Worm (Caenorhabditis elegans) whole organism, L3 larva: Measurements from ENCODE around the gene C16C10.4.

Experiments
- R02D3.7 ChIP-seq: fragments of 150-350 bp; optimal IDR thresholded peaks from 2 replicates; lab custom pipeline; 2014; ENCODE audit warnings: missing biosample characterization, missing genetic modification characterization
- ZK546.5 ChIP-seq: sonication (generic microtip); optimal IDR thresholded peaks from 2 replicates; lab custom pipeline; 2017; ENCODE audit warnings: missing biosample characterization, missing genetic modification characterization
- ceh-16 ChIP-seq: sonication (generic microtip); optimal IDR thresholded peaks from 2 replicates; lab custom pipeline; 2017; ENCODE audit warnings: missing biosample characterization, missing genetic modification characterization
- ceh-28 ChIP-seq: fragments of 150-350 bp; optimal IDR thresholded peaks from 2 replicates; lab custom pipeline; 2014; ENCODE audit warnings: missing biosample characterization, missing genetic modification reagents, missing genetic modification characterization
- ceh-82 ChIP-seq: fragments of 150-350 bp; optimal IDR thresholded peaks from 2 replicates; lab custom pipeline; 2014; ENCODE audit warnings: missing biosample characterization, missing genetic modification characterization
- ceh-9 ChIP-seq: sonication (generic microtip); optimal IDR thresholded peaks from 2 replicates; lab custom pipeline; 2018; ENCODE audit warnings: missing biosample characterization, missing genetic modification characterization
- daf-12 ChIP-seq: fragments of 150-350 bp; optimal IDR thresholded peaks from 2 replicates; lab custom pipeline; 2014; ENCODE audit warnings: missing biosample characterization, missing genetic modification reagents, missing genetic modification characterization
- egl-5 ChIP-seq: fragments of 150-350 bp; optimal IDR thresholded peaks from 2 replicates; lab custom pipeline; 2017; ENCODE audit warnings: missing biosample characterization, missing genetic modification reagents, missing genetic modification characterization, inconsistent platforms
- elt-2 ChIP-seq: sonication (generic microtip); optimal IDR thresholded peaks from 2 replicates; lab custom pipeline; 2016; ENCODE audit warnings: missing genetic modification reagents, mild to moderate bottlenecking, missing genetic modification characterization, missing compliant biosample characterization
- elt-3 ChIP-seq, 3 experiments: fragments of 150-350 bp in 1 of 3; sonication (generic microtip) in 2 of 3; optimal IDR thresholded peaks; 2 replicates in 2 of 3; 4 replicates in 1 of 3; lab custom pipeline; 2014 to 2017; ENCODE audit warnings: missing biosample characterization in 3 of 3, missing genetic modification characterization in 3 of 3
- eor-1 ChIP-seq, 2 experiments: fragments of 150-350 bp; optimal IDR thresholded peaks; 2 replicates each; lab custom pipeline; 2014 to 2018; ENCODE audit warnings: missing biosample characterization in 2 of 2, missing genetic modification characterization in 2 of 2
- fkh-10 ChIP-seq: sonication (generic microtip); optimal IDR thresholded peaks from 2 replicates; lab custom pipeline; 2017; ENCODE audit warnings: missing biosample characterization, missing genetic modification reagents, missing genetic modification characterization
- fos-1 ChIP-seq: fragments of 150-350 bp; optimal IDR thresholded peaks from 2 replicates; lab custom pipeline; 2014; ENCODE audit warnings: missing biosample characterization, missing genetic modification characterization
- hmg-11 ChIP-seq: sonication (generic microtip); optimal IDR thresholded peaks from 2 replicates; lab custom pipeline; 2016; ENCODE audit warnings: missing genetic modification characterization, missing compliant biosample characterization
- jun-1 ChIP-seq: fragments of 150-350 bp; optimal IDR thresholded peaks from 2 replicates; lab custom pipeline; 2014; ENCODE audit warnings: missing biosample characterization, missing genetic modification reagents, missing genetic modification characterization
- lin-15B ChIP-seq: fragments of 150-350 bp; optimal IDR thresholded peaks from 2 replicates; lab custom pipeline; 2014; ENCODE audit warnings: missing biosample characterization, missing genetic modification characterization
- lin-39 ChIP-seq: fragments of 150-350 bp; optimal IDR thresholded peaks from 2 replicates; lab custom pipeline; 2018; ENCODE audit warnings: missing biosample characterization, missing genetic modification reagents, missing genetic modification characterization
- lsy-12 ChIP-seq: sonication (generic microtip); optimal IDR thresholded peaks from 2 replicates; lab custom pipeline; 2016; ENCODE audit warnings: mild to moderate bottlenecking, missing genetic modification characterization, missing compliant biosample characterization
- nfya-1 ChIP-seq: sonication (generic microtip); optimal IDR thresholded peaks from 2 replicates; lab custom pipeline; 2017; ENCODE audit warnings: missing genetic modification characterization, mild to moderate bottlenecking, missing compliant biosample characterization, antibody characterized with exemption, moderate library complexity; ENCODE audit not compliant: insufficient read depth
- nhr-23 ChIP-seq: fragments of 150-350 bp; optimal IDR thresholded peaks from 2 replicates; lab custom pipeline; 2014; ENCODE audit warnings: missing biosample characterization, missing genetic modification reagents, missing genetic modification characterization
- nhr-25 ChIP-seq: sonication (generic microtip); optimal IDR thresholded peaks from 2 replicates; lab custom pipeline; 2017; ENCODE audit warnings: missing biosample characterization, missing genetic modification characterization
- nhr-43 ChIP-seq: sonication (generic microtip); optimal IDR thresholded peaks from 2 replicates; lab custom pipeline; 2016; ENCODE audit warnings: mild to moderate bottlenecking, missing genetic modification characterization, missing compliant biosample characterization; ENCODE audit not compliant: poor library complexity, severe bottlenecking
- nhr-67 ChIP-seq: fragments of 150-350 bp; optimal IDR thresholded peaks from 2 replicates; lab custom pipeline; 2014; ENCODE audit warnings: missing biosample characterization, missing genetic modification characterization
- nhr-76 ChIP-seq: fragments of 150-350 bp; sonication (generic microtip); optimal IDR thresholded peaks from 5 replicates; lab custom pipeline; 2014; ENCODE audit warnings: missing biosample characterization, missing genetic modification characterization
- pha-4 ChIP-seq: fragments of 150-350 bp; optimal IDR thresholded peaks from 2 replicates; lab custom pipeline; 2014; ENCODE audit warnings: missing biosample characterization, missing genetic modification reagents, missing genetic modification characterization
- pqm-1 ChIP-seq: fragments of 150-350 bp; optimal IDR thresholded peaks from 2 replicates; lab custom pipeline; 2017; ENCODE audit warnings: missing biosample characterization, missing genetic modification characterization, inconsistent platforms
- sea-2 ChIP-seq: fragments of 150-350 bp; sonication (generic microtip); optimal IDR thresholded peaks from 4 replicates; lab custom pipeline; 2014; ENCODE audit warnings: missing biosample characterization, missing genetic modification reagents, missing genetic modification characterization
- skn-1 ChIP-seq: fragments of 150-350 bp; optimal IDR thresholded peaks from 2 replicates; lab custom pipeline; 2014; ENCODE audit warnings: missing biosample characterization, missing genetic modification characterization
- snpc-4 ChIP-seq: fragments of 150-350 bp; optimal IDR thresholded peaks from 2 replicates; lab custom pipeline; 2014; ENCODE audit warnings: missing biosample characterization, missing genetic modification characterization
- tbx-2 ChIP-seq: sonication (generic microtip); optimal IDR thresholded peaks from 2 replicates; lab custom pipeline; 2016; ENCODE audit warnings: mild to moderate bottlenecking, missing genetic modification characterization, missing compliant biosample characterization
- ztf-4 ChIP-seq: fragments of 150-350 bp; optimal IDR thresholded peaks from 2 replicates; lab custom pipeline; 2014; ENCODE audit warnings: missing biosample characterization, missing genetic modification characterization

C16C10.4 gene

DNA sequence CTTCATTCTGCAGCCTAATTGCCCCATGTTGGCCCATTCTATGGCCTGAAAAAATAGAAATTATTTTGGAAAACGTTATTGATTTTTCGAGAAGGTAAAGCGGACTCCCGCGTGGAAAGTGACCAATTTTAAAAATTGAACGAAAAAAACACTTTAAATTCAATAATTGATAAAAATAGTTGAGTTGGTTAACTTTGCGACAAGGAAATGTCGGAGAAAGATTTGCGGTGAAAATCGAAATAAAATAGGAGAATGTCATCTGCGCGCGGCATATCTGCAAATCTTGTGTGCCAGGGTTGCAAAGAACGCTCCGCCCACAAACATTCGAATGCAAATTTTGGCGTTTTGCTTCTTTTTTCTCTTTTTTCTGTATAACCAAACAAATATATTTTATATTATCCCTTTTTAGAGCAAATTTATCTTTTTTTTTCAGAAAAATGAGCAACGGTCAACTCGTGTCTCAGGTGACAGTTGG is at the start of gene C16C10.4, which contains the start of gene rnf-121:
C16C10.4 (plus strand) TSS at position 434 of the 475 bp plus-strand sequence.
rnf-121 (minus strand) TSS at position 51 of the 475 bp plus-strand sequence.
- no peak for TF ChIP-seq jun-1 (tag; lab: Kevin White, UChicago)
- peak; percentile 87 for TF ChIP-seq hmg-11 (tag; lab: Kevin White, UChicago)
- TF ChIP-seq nhr-23 (tag; lab: Kevin White, UChicago) = peak; percentile 55
- peak; percentile 3 for TF ChIP-seq ceh-16 (tag; lab: Kevin White, UChicago)
- peak; percentile 44 for TF ChIP-seq ceh-28 (tag; lab: Kevin White, UChicago)
- TF ChIP-seq sea-2 = no peak
- TF ChIP-seq lin-15B (tag; lab: Kevin White, UChicago) = peak; percentile 33
- peak; percentile 64 for TF ChIP-seq snpc-4 (tag; lab: Kevin White, UChicago)
- no peak for TF ChIP-seq ztf-4 (tag; lab: Kevin White, UChicago)
- peak; percentile 22 for TF ChIP-seq elt-2 (tag; lab: Kevin White, UChicago)
- TF ChIP-seq pqm-1 (tag; lab: Kevin White, UChicago) = no peak
- peak; percentile 31 for TF ChIP-seq skn-1 (tag; lab: Kevin White, UChicago)
- TF ChIP-seq pha-4 (tag; lab: Kevin White, UChicago) = peak; percentile 59
- TF ChIP-seq nhr-25 (tag; lab: Kevin White, UChicago) = peak; percentile 22
- TF ChIP-seq nhr-67 (tag; lab: Kevin White, UChicago) = peak; percentile 25
- TF ChIP-seq lsy-12 = peak; percentile 52
- TF ChIP-seq tbx-2 = peak; percentile 17
- TF ChIP-seq R02D3.7 = peak; percentile 29
- no peak for TF ChIP-seq egl-5 (tag; lab: Kevin White, UChicago)
- TF ChIP-seq elt-3 (tag; optimal IDR thresholded peaks at IDR 0.05; lab: Kevin White, UChicago) = no peak
- TF ChIP-seq nhr-76 (tag; lab: Kevin White, UChicago) = no peak
- peak; percentile 89 for TF ChIP-seq nhr-43 (tag; lab: Kevin White, UChicago)

DNA sequence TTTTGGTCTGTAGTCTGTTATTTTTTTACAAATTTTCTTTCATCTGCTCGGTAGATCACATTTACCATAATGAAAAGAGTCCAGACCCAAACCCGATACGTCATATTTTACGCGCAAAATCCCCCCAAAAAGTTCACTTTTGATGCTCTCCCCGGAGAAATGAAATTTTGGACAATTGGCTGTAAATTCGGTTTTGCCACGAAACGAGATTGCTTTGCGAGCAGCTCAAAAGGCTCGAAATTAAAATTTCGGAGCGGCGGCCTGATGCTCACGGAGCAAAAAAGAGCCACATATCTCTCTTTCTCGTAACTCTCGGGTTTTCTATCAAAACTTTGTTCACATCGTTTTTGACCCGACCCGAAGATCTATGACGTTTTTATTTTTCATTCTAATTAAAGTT is 47.9 kb upstream of the C16C10.4 start:
- peak; percentile 3 for TF ChIP-seq fkh-10 (GFP tag; lab: Kevin White, UChicago)
- no peak for TF ChIP-seq ceh-9 (tag; lab: Kevin White, UChicago)

DNA sequence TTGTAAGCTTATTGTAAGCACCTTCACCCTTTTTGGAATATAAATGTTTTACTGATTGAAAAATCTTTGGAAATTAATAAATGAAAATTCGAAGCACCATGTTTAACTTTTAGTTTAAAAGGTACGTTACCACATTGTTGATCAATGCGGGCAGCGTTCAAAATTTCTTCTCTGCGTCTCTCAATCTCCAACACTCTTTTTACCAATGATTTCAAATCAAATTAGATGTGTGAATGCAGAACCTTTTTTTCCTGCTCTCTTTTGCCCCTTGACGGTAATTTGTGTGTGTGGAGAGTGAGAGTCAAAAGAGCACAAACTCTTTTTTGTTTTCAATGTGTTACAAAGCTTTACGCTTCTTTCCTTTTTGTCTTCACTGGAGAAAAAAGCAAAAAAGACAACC is 47.2 kb upstream of the C16C10.4 start:
- no peak for TF ChIP-seq R02D3.7
- TF ChIP-seq fos-1 = no peak
- peak; percentile 14 for TF ChIP-seq fkh-10 (GFP tag; lab: Kevin White, UChicago)
- no peak for TF ChIP-seq tbx-2

DNA sequence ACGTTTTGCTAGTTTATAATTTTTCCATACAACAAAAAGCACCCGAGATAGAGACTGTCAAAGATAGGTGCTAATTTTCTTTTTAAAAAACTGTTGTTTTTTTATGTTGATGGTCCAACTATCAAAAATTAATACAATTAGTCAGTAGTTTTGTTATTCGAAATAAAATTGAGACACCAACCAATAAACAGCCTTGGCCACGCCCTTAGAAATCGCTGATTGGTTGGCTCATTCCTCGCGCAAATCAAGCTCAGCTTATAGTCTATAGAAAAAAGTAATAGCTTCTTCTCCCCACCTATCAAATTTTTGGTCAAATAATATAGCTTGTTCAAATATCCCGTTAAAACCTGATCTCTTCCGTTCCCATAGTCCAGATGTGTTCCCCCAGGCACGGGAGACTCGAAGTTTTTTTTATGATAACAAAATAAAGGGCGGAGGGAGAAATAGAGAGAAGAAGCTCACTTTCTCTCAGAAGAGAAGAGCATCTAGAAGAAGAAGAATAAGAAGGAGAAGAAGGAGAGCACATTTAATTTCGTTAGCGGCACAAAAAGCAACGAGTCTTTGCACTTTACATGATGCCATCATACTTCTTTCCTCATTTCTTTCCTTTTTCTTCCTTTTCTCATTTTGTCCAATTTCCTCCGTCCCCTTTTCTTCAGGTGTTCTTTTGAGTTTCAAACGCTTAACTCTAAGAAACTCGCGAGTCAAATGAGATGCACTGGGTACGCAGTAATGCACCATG is 39.2 kb upstream of the C16C10.4 start:
- TF ChIP-seq fkh-10 (GFP tag; lab: Kevin White, UChicago) (peak; percentile 50), nfya-1 (tag; lab: Kevin White, UChicago) (peak; percentile 95), pqm-1 (tag; lab: Kevin White, UChicago) (no peak)

DNA sequence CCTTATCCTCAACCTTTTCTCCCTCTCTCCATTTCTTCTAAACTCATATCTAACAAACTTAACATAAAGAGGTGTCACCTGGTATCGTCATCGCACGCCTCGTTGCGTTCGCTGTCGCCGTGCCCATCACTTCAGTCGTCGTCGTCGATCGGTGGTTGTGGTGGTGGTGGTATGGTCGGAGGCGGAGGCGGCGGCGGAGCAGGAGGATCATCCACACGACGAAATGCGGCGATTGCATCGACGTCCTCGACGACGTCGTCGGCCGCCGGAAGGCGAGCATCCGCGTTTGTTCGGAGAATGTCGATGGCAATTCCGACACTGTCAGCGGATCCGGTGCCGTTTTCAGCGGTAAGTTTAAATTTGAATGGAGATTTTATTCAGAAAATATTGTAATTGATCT is 37.1 kb upstream of the C16C10.4 start:
- no peak for TF ChIP-seq eor-1 (tag; optimal IDR thresholded peaks at IDR 0.05; lab: Kevin White, UChicago)
- TF ChIP-seq lin-15B (tag; lab: Kevin White, UChicago) = no peak
- no peak for TF ChIP-seq daf-12 (tag; lab: Kevin White, UChicago)

DNA sequence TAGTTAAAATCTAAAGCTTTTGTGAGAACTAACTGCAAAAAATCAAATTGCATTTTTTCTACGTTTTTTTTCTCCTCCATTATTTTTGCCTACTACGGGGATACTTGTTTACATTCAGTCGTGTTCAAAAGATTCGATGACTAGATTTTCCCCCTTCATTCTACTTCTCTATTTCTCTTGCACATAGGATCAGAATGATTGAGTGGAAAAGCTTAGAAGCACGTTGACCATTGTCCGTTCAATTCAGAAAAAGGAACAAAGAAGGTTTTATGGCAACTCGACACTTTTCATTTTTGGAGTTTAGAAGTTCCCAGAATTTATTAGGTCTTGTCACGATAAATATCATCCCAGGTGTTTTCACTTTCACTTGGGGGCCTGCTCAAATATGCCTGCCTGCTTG is 34.0 kb upstream of the C16C10.4 start:
- TF ChIP-seq tbx-2 (no peak), skn-1 (tag; lab: Kevin White, UChicago) (no peak), sea-2 (no peak), ceh-82 (no peak), nhr-76 (tag; lab: Kevin White, UChicago) (no peak), lin-39 (peak; percentile 46), ceh-9 (tag; lab: Kevin White, UChicago) (no peak), ZK546.5 (no peak)
